Worm (Caenorhabditis elegans) whole organism, L4 larva: Measurements from ENCODE around the gene tag-275.
A peak's percentile ranks its signal among the peaks of the same experiment; 100 is the strongest.

ENCODE experiments used
- F10B5.3 ChIP-seq: sonication (generic microtip); optimal IDR thresholded peaks from 2 replicates; lab custom pipeline; 2016; ENCODE audit warnings: mild to moderate bottlenecking, missing genetic modification characterization, missing compliant biosample characterization
- T20F7.1 ChIP-seq: fragments of 200-800 bp; sonication (Bioruptor generic); optimal IDR thresholded peaks from 2 replicates; lab custom pipeline; 2018; ENCODE audit warnings: mild to moderate bottlenecking, missing genetic modification characterization, missing compliant biosample characterization
- Y5F2A.4 ChIP-seq: fragments of 200-800 bp; sonication (Bioruptor generic); optimal IDR thresholded peaks from 2 replicates; lab custom pipeline; 2018; ENCODE audit warnings: mild to moderate bottlenecking, missing genetic modification characterization, missing compliant biosample characterization
- Y75B8A.6 ChIP-seq: fragments of 200-800 bp; sonication (Bioruptor generic); IDR thresholded peaks from 2 replicates; pipeline ENCODE4 v1.3.6; 2022; ENCODE audit warnings: missing genetic modification reagents, missing genetic modification characterization, missing compliant biosample characterization
- aha-1 ChIP-seq: fragments of 150-350 bp; peaks from one replicate; lab custom pipeline; 2014; ENCODE audit warnings: missing biosample characterization, missing genetic modification characterization
- ces-1 ChIP-seq: fragments of 150-350 bp; sonication (generic microtip); optimal IDR thresholded peaks from 4 replicates; lab custom pipeline; 2014; ENCODE audit warnings: missing biosample characterization, missing genetic modification reagents, missing genetic modification characterization
- cey-2 ChIP-seq: sonication (generic microtip); optimal IDR thresholded peaks from 3 replicates; lab custom pipeline; 2017; ENCODE audit warnings: missing genetic modification characterization, mild to moderate bottlenecking, missing compliant biosample characterization, antibody characterized with exemption, borderline replicate concordance; ENCODE audit not compliant: insufficient read depth
- dmd-8 ChIP-seq: fragments of 200-800 bp; sonication (Bioruptor generic); IDR thresholded peaks from 2 replicates; pipeline ENCODE4 v1.3.6; 2022; ENCODE audit warnings: missing genetic modification characterization, missing compliant biosample characterization
- dpl-1 ChIP-seq: fragments of 150-350 bp; optimal IDR thresholded peaks from 2 replicates; lab custom pipeline; 2014; ENCODE audit warnings: missing biosample characterization, missing genetic modification reagents, missing genetic modification characterization
- egl-27 ChIP-seq: sonication (generic microtip); optimal IDR thresholded peaks from 3 replicates; lab custom pipeline; 2017; ENCODE audit warnings: missing biosample characterization, missing genetic modification reagents, missing genetic modification characterization
- fos-1 ChIP-seq: fragments of 150-350 bp; optimal IDR thresholded peaks from 2 replicates; lab custom pipeline; 2014; ENCODE audit warnings: missing biosample characterization, missing genetic modification characterization
- gei-8 ChIP-seq: fragments of 200-800 bp; sonication (Bioruptor generic); optimal IDR thresholded peaks from 2 replicates; lab custom pipeline; 2018; ENCODE audit warnings: mild to moderate bottlenecking, missing genetic modification characterization, missing compliant biosample characterization
- hif-1 ChIP-seq, 2 experiments: sonication (generic microtip); optimal IDR thresholded peaks; 2 replicates each; lab custom pipeline; 2016 to 2017; ENCODE audit warnings: missing compliant biosample characterization in 2 of 2, missing genetic modification characterization in 2 of 2, missing genetic modification reagents in 2 of 2, missing genotype in 2 of 2, mild to moderate bottlenecking in 1 of 2
- lin-13 ChIP-seq: fragments of 150-350 bp; optimal IDR thresholded peaks from 2 replicates; lab custom pipeline; 2014; ENCODE audit warnings: missing biosample characterization, missing genetic modification reagents, missing genetic modification characterization
- lin-29 ChIP-seq: fragments of 200-800 bp; sonication (Bioruptor generic); IDR thresholded peaks from 2 replicates; pipeline ENCODE4 v1.3.6; 2022; ENCODE audit warnings: missing genetic modification reagents, missing genetic modification characterization, missing compliant biosample characterization
- lin-39 ChIP-seq: fragments of 150-350 bp; optimal IDR thresholded peaks from 2 replicates; lab custom pipeline; 2014; ENCODE audit warnings: missing biosample characterization, missing genetic modification reagents, missing genetic modification characterization
- lsy-2 ChIP-seq, 2 experiments: fragments of 150-350 bp in 1 of 2; sonication (generic microtip) in 1 of 2; optimal IDR thresholded peaks; 2 replicates each; lab custom pipeline; 2014 to 2017; ENCODE audit warnings: missing biosample characterization in 2 of 2, missing genetic modification characterization in 2 of 2
- madf-5 ChIP-seq, 2 experiments: fragments of 200-800 bp; sonication (Bioruptor generic); IDR thresholded peaks; 2 replicates each; pipeline ENCODE4 v1.3.6; 2022; ENCODE audit warnings: missing compliant biosample characterization in 2 of 2, missing genetic modification characterization in 2 of 2
- madf-9 ChIP-seq: fragments of 200-800 bp; sonication (Bioruptor generic); conservative IDR thresholded peaks from 2 replicates; pipeline ENCODE4 v1.3.6; 2022; ENCODE audit warnings: missing genetic modification reagents, missing genetic modification characterization, missing compliant biosample characterization
- mdl-1 ChIP-seq, 2 experiments: fragments of 150-350 bp in 1 of 2; sonication (generic microtip) in 1 of 2; optimal IDR thresholded peaks; 2 replicates each; lab custom pipeline; 2014 to 2017; ENCODE audit warnings: missing biosample characterization in 2 of 2, missing genetic modification characterization in 2 of 2
- mes-2 ChIP-seq: sonication (generic microtip); optimal IDR thresholded peaks from 2 replicates; lab custom pipeline; 2016; ENCODE audit warnings: missing genotype, mild to moderate bottlenecking, missing genetic modification characterization, missing compliant biosample characterization; ENCODE audit not compliant: poor library complexity, severe bottlenecking
- mxl-3 ChIP-seq: fragments of 200-800 bp; sonication (Bioruptor generic); optimal IDR thresholded peaks from 2 replicates; lab custom pipeline; 2018; ENCODE audit warnings: mild to moderate bottlenecking, missing genetic modification characterization, missing compliant biosample characterization
- nhr-25 ChIP-seq: sonication (generic microtip); optimal IDR thresholded peaks from 2 replicates; lab custom pipeline; 2017; ENCODE audit warnings: missing genetic modification characterization, mild to moderate bottlenecking, missing compliant biosample characterization, antibody characterized with exemption, moderate library complexity, borderline replicate concordance; ENCODE audit not compliant: insufficient read depth
- nhr-48 ChIP-seq: sonication (generic microtip); optimal IDR thresholded peaks from 2 replicates; lab custom pipeline; 2016; ENCODE audit warnings: mild to moderate bottlenecking, missing genetic modification characterization, missing compliant biosample characterization
- nhr-6 ChIP-seq: fragments of 150-350 bp; optimal IDR thresholded peaks from 2 replicates; lab custom pipeline; 2014; ENCODE audit warnings: missing biosample characterization, missing genetic modification characterization
- nhr-77 ChIP-seq: fragments of 150-350 bp; optimal IDR thresholded peaks from 2 replicates; lab custom pipeline; 2014; ENCODE audit warnings: missing biosample characterization, missing genetic modification characterization
- pqm-1 ChIP-seq: sonication (generic microtip); optimal IDR thresholded peaks from 2 replicates; lab custom pipeline; 2017; ENCODE audit warnings: missing biosample characterization, missing genetic modification characterization
- rbr-2 ChIP-seq: sonication (generic microtip); optimal IDR thresholded peaks from 2 replicates; lab custom pipeline; 2016; ENCODE audit warnings: missing genotype, missing genetic modification characterization, missing compliant biosample characterization
- snpc-4 ChIP-seq: fragments of 150-350 bp; optimal IDR thresholded peaks from 2 replicates; lab custom pipeline; 2014; ENCODE audit warnings: missing biosample characterization, missing genetic modification characterization
- tag-97 ChIP-seq: fragments of 200-800 bp; sonication (Bioruptor generic); IDR thresholded peaks from 2 replicates; pipeline ENCODE4 v1.3.6; 2022; ENCODE audit warnings: missing genetic modification characterization, missing compliant biosample characterization
- tra-1 ChIP-seq: fragments of 200-800 bp; sonication (Bioruptor generic); IDR thresholded peaks from 2 replicates; pipeline ENCODE4 v1.3.6; 2022; ENCODE audit warnings: missing genetic modification reagents, missing genetic modification characterization, missing compliant biosample characterization
- vab-7 ChIP-seq: fragments of 200-800 bp; sonication (Bioruptor generic); IDR thresholded peaks from 2 replicates; pipeline ENCODE4 v1.3.6; 2022; ENCODE audit warnings: missing genetic modification reagents, missing genetic modification characterization, missing compliant biosample characterization
- zag-1 ChIP-seq: fragments of 150-350 bp; optimal IDR thresholded peaks from 2 replicates; lab custom pipeline; 2014; ENCODE audit warnings: missing biosample characterization, missing genetic modification characterization
- zfp-2 ChIP-seq: sonication (generic microtip); optimal IDR thresholded peaks from 2 replicates; lab custom pipeline; 2016; ENCODE audit warnings: mild to moderate bottlenecking, missing genetic modification characterization, missing compliant biosample characterization
- zfp-3 ChIP-seq: fragments of 200-800 bp; sonication (Bioruptor generic); conservative IDR thresholded peaks from 2 replicates; pipeline ENCODE4 v1.3.6; 2022; ENCODE audit warnings: missing genetic modification reagents, missing genetic modification characterization, missing compliant biosample characterization
- zip-11 ChIP-seq: fragments of 200-800 bp; sonication (Bioruptor generic); IDR thresholded peaks from 2 replicates; pipeline ENCODE4 v1.3.6; 2022; ENCODE audit warnings: missing genetic modification characterization, missing compliant biosample characterization
- ztf-11 ChIP-seq: fragments of 150-350 bp; optimal IDR thresholded peaks from 2 replicates; lab custom pipeline; 2014; ENCODE audit warnings: missing biosample characterization, missing genetic modification characterization
- ztf-7 ChIP-seq: fragments of 150-350 bp; optimal IDR thresholded peaks from 2 replicates; lab custom pipeline; 2014; ENCODE audit warnings: missing biosample characterization, missing genetic modification characterization

The tag-275 gene

ce11 chrX:6150449-6150848 is at the start of gene tag-275:
Gene tag-275, minus strand, starts transcription at chrX:6150549.
- TF ChIP-seq ces-1 (GFP tag; lab: Kevin White, UChicago) = no peak
- TF ChIP-seq aha-1 (tag; lab: Kevin White, UChicago) = no peak
- TF ChIP-seq zfp-2 (tag; lab: Kevin White, UChicago) = no peak
- no peak for TF ChIP-seq ztf-7 (tag; lab: Kevin White, UChicago)
- TF ChIP-seq dmd-8 (GFP tag; lab: Robert Waterston, UW) = no peak
- TF ChIP-seq F10B5.3 (tag; lab: Kevin White, UChicago) = no peak
- no peak for TF ChIP-seq mes-2 (tag; lab: Kevin White, UChicago)
- no peak for TF ChIP-seq hif-1 (tag; optimal IDR thresholded peaks at IDR 0.05; lab: Kevin White, UChicago)
- TF ChIP-seq nhr-77 (tag; lab: Kevin White, UChicago) = no peak
- no peak for TF ChIP-seq rbr-2 (tag; lab: Kevin White, UChicago)
- no peak for TF ChIP-seq Y75B8A.6 (GFP tag; lab: Robert Waterston, UW)
- TF ChIP-seq snpc-4 (tag; lab: Kevin White, UChicago) = no peak
- TF ChIP-seq zip-11 (GFP tag; lab: Robert Waterston, UW) = no peak
- TF ChIP-seq fos-1 (tag; lab: Kevin White, UChicago) = no peak
- TF ChIP-seq nhr-6 = no peak
- no peak for TF ChIP-seq vab-7 (GFP tag; lab: Robert Waterston, UW)
- TF ChIP-seq mdl-1 (tag; optimal IDR thresholded peaks at IDR 0.05; lab: Kevin White, UChicago) = no peak
- TF ChIP-seq pqm-1 (tag; lab: Kevin White, UChicago) = no peak
- TF ChIP-seq lin-39 (tag; lab: Kevin White, UChicago) = no peak
- TF ChIP-seq madf-9 (GFP tag; lab: Robert Waterston, UW) = no peak

DNA sequence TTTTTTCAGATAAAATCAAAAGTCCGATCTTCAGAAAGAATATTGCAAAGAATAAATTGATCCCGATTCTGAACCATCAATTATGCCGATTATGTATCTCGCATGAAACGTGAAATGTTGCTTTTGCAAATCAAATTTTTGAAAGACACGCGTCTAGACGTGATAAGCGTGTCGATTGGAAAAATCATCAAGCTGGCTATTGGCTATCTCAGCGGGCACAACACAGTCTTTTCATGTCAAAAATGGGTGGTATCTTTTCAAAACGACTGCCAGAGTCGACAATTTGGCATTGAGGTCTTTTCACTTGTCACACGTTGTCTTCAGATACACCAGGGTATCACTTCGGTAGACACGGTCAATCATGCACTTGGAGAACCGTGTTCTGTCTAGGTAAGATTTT is 46.3 kb upstream of the tag-275 start, which contains the start of gene daf-9:
TSS of gene daf-9 (plus strand) at position 301 of the 400 bp plus-strand sequence.
- TF ChIP-seq mxl-3 (GFP tag; lab: Kevin White, UChicago) = peak; percentile 33
- no peak for TF ChIP-seq Y5F2A.4 (GFP tag; lab: Kevin White, UChicago)

DNA sequence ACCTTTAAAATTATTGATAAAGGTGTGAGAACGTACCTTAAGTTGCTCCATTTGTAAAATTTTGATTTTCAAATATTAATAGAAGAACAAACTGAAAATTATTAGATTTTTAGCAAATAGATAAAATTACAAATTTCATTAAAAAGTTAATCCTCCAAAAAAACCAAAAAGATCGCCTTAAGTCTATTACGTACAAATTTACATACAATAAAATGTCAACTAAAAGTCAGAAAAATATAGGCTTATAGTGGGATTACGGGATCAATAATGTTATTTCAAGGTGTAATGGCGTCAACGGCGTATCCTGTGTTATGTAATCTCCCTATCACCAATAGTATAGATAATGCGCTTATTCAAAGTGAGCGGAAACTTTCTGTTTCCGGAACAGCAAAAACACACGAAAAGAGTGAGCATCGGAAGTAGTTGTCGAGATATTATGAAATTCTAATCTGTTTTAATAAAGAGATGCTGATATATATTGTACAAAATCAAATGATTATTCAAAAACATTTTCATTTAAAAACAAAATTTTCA is 43.9 kb upstream of the tag-275 start, which contains the start of gene ceh-54:
TSS of gene ceh-54 (minus strand) at position 51 of the 534 bp plus-strand sequence.
- TF ChIP-seq zag-1 (no peak), Y75B8A.6 (GFP tag; lab: Robert Waterston, UW) (no peak), madf-9 (GFP tag; lab: Robert Waterston, UW) (no peak), ztf-11 (tag; lab: Kevin White, UChicago) (no peak), egl-27 (tag; lab: Kevin White, UChicago) (no peak), rbr-2 (tag; lab: Kevin White, UChicago) (no peak), aha-1 (tag; lab: Kevin White, UChicago) (no peak), lsy-2 (tag; optimal IDR thresholded peaks at IDR 0.05; lab: Kevin White, UChicago) (no peak), mdl-1 (tag; optimal IDR thresholded peaks at IDR 0.05; lab: Kevin White, UChicago) (no peak), ces-1 (GFP tag; lab: Kevin White, UChicago) (no peak)

DNA sequence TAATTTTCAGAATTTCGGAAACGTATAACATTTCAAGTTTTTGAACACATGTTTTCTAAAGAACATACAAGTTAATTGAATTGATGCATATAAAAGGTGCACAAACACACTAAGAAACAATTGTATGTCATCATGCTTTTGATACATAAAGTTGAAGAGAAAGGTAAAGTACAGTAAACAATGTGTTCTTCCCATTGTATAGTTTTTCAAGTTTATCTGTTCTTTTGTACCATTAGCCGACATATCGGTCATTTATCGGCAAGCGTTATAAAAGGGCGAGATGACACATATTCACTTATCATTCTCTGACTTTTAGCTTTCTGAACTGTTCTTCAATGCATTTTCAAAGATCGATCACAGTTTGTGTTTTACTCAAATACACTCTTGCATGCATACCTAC is 39.6 kb upstream of the tag-275 start, which contains the start of gene T13C5.9:
TSS of gene T13C5.9 (plus strand) at position 301 of the 400 bp plus-strand sequence.
- TF ChIP-seq zfp-3 = no peak

DNA sequence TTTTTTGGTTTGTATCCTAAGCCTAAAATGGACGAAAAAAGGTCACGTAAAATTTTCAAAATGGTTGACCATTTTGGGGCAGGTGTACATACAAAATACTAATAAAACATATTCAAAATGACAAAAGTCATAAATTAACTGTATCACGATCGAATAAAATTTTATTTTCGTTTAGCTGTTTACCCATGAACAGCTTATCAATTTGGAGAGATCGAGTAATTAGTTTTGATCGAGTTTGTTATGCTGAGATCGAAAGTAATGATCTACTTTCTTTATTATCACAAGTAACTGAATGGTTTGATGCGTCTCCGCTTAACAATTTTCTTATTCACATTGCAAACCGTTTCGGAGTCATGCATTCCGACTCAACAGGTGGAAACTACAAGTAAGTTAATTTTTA is 37.5 kb upstream of the tag-275 start, which contains the start of gene T13C5.10:
TSS of gene T13C5.10 (plus strand) at position 301 of the 400 bp plus-strand sequence.
- no peak for TF ChIP-seq mes-2 (tag; lab: Kevin White, UChicago)
- no peak for TF ChIP-seq tag-97 (GFP tag; lab: Robert Waterston, UW)
- no peak for TF ChIP-seq Y75B8A.6 (GFP tag; lab: Robert Waterston, UW)

- TF ChIP-seq dpl-1 (GFP tag; lab: Kevin White, UChicago) (no peak), tra-1 (GFP tag; lab: Robert Waterston, UW) (no peak), zag-1 (no peak), lin-29 (GFP tag; lab: Robert Waterston, UW) (no peak), gei-8 (GFP tag; lab: Kevin White, UChicago) (no peak), rbr-2 (tag; lab: Kevin White, UChicago) (no peak), lin-13 (GFP tag; lab: Kevin White, UChicago) (no peak), madf-5 (GFP tag; IDR thresholded peaks at IDR 0.05; lab: Robert Waterston, UW) (no peak), cey-2 (no peak), nhr-25 (no peak), lsy-2 (tag; optimal IDR thresholded peaks at IDR 0.05; lab: Kevin White, UChicago) (no peak), vab-7 (GFP tag; lab: Robert Waterston, UW) (no peak), zfp-3 (no peak), madf-9 (GFP tag; lab: Robert Waterston, UW) (no peak), nhr-77 (tag; lab: Kevin White, UChicago) (no peak), T20F7.1 (GFP tag; lab: Kevin White, UChicago) (no peak), nhr-48 (no peak)
Observed at ce11 chrX:6184709-6185108, 34.4 kb upstream of the tag-275 start, which contains the start of gene T13C5.2. Gene T13C5.2, plus strand, starts transcription at chrX:6185009.
